Worm (Caenorhabditis elegans): ENCODE measurements around the gene cmtr-1.

- TF ChIP-seq ceh-24 (tag; optimal IDR thresholded peaks at IDR 0.05) (no peak), T23F11.4 (GFP tag; optimal IDR thresholded peaks at IDR 0.05) (no peak), ceh-30 (tag; optimal IDR thresholded peaks at IDR 0.05) (no peak), elt-4 (tag; optimal IDR thresholded peaks at IDR 0.05) (no peak), unc-42 (tag; optimal IDR thresholded peaks at IDR 0.05) (no peak), nfya-1 (tag; optimal IDR thresholded peaks at IDR 0.05) (no peak), lim-6 (tag; optimal IDR thresholded peaks at IDR 0.05) (no peak), C08G9.2 (tag; optimal IDR thresholded peaks at IDR 0.05) (peak; percentile 20)
Measured at ce11 chrII:15058282-15058681, 32.4 kb downstream of the cmtr-1 start, which contains the start of gene Y53F4B.17.
